Worm (Caenorhabditis elegans): ENCODE results near the gene ZC190.5.

ZC190.5 gene

ce11 chrV:8652177-8652576 lies 21.2 kb downstream of the ZC190.5 start:
- TF ChIP-seq W03F9.2 (tag; optimal IDR thresholded peaks at IDR 0.05), result no peak
- no peak for TF ChIP-seq dao-5 (tag; optimal IDR thresholded peaks at IDR 0.05)
- no peak for TF ChIP-seq him-1 (tag; optimal IDR thresholded peaks at IDR 0.05)

- TF ChIP-seq him-1 (tag; optimal IDR thresholded peaks at IDR 0.05), result no peak
- peak; percentile 36 for TF ChIP-seq W03F9.2 (tag; optimal IDR thresholded peaks at IDR 0.05)
Measured at ce11 chrV:8651007-8651711, 22.2 kb downstream of the ZC190.5 start.

ce11 chrV:8650365-8650764 lies 23.0 kb downstream of the ZC190.5 start:
- TF ChIP-seq W03F9.2 (tag; optimal IDR thresholded peaks at IDR 0.05), result no peak
- no peak for TF ChIP-seq him-1 (tag; optimal IDR thresholded peaks at IDR 0.05)
- TF ChIP-seq dao-5 (tag; optimal IDR thresholded peaks at IDR 0.05), result no peak

ce11 chrV:8648251-8648650 lies 25.1 kb downstream of the ZC190.5 start:
- no peak for TF ChIP-seq W03F9.2 (tag; optimal IDR thresholded peaks at IDR 0.05)
- no peak for TF ChIP-seq him-1 (tag; optimal IDR thresholded peaks at IDR 0.05)

ce11 chrV:8643093-8643492 lies 30.3 kb downstream of the ZC190.5 start, which contains the start of gene asp-13:
TSS of gene asp-13 (minus strand) at chrV:8643193.
- TF ChIP-seq him-1 (tag; optimal IDR thresholded peaks at IDR 0.05) (no peak), W03F9.2 (tag; optimal IDR thresholded peaks at IDR 0.05) (no peak), dao-5 (tag; optimal IDR thresholded peaks at IDR 0.05) (no peak)

ce11 chrV:8641266-8641665 lies 32.1 kb downstream of the ZC190.5 start, which contains the start of gene F28A12.3:
TSS of gene F28A12.3 (minus strand) at chrV:8641366.
- TF ChIP-seq W03F9.2 (tag; optimal IDR thresholded peaks at IDR 0.05) (no peak), dao-5 (tag; optimal IDR thresholded peaks at IDR 0.05) (no peak), him-1 (tag; optimal IDR thresholded peaks at IDR 0.05) (no peak)

- TF ChIP-seq him-1 (tag; optimal IDR thresholded peaks at IDR 0.05) (no peak), dao-5 (tag; optimal IDR thresholded peaks at IDR 0.05) (no peak), W03F9.2 (tag; optimal IDR thresholded peaks at IDR 0.05) (no peak)
Measured at ce11 chrV:8637666-8638271, 35.6 kb downstream of the ZC190.5 start, which contains the start of the genes F28A12.10 and acd-4. TSS of gene F28A12.10 (minus strand) at chrV:8637766. TSS of gene acd-4 (plus strand) at chrV:8638221.

ce11 chrV:8636907-8637306 lies 36.5 kb downstream of the ZC190.5 start, which contains the start of gene grl-12:
TSS of gene grl-12 (minus strand) at chrV:8637007.
- TF ChIP-seq him-1 (tag; optimal IDR thresholded peaks at IDR 0.05), result no peak
- no peak for TF ChIP-seq dao-5 (tag; optimal IDR thresholded peaks at IDR 0.05)
- TF ChIP-seq W03F9.2 (tag; optimal IDR thresholded peaks at IDR 0.05), result no peak

- TF ChIP-seq dao-5 (tag; optimal IDR thresholded peaks at IDR 0.05), result no peak
- TF ChIP-seq W03F9.2 (tag; optimal IDR thresholded peaks at IDR 0.05), result no peak
- no peak for TF ChIP-seq him-1 (tag; optimal IDR thresholded peaks at IDR 0.05)
Measured at ce11 chrV:8635575-8635974, 37.8 kb downstream of the ZC190.5 start, which contains the start of gene oac-29. TSS of gene oac-29 (minus strand) at chrV:8635675.

- TF ChIP-seq W03F9.2 (tag; optimal IDR thresholded peaks at IDR 0.05), result no peak
- no peak for TF ChIP-seq dao-5 (tag; optimal IDR thresholded peaks at IDR 0.05)
- TF ChIP-seq him-1 (tag; optimal IDR thresholded peaks at IDR 0.05), result no peak
Measured at ce11 chrV:8632788-8633187, 40.6 kb downstream of the ZC190.5 start.

ce11 chrV:8631277-8631765 lies 42.1 kb downstream of the ZC190.5 start, which contains the start of gene atg-18:
TSS of gene atg-18 (minus strand) at chrV:8631327.
- TF ChIP-seq him-1 (tag; optimal IDR thresholded peaks at IDR 0.05), result no peak
- TF ChIP-seq dao-5 (tag; optimal IDR thresholded peaks at IDR 0.05), result no peak
- peak; percentile 47 for TF ChIP-seq W03F9.2 (tag; optimal IDR thresholded peaks at IDR 0.05)

ce11 chrV:8629029-8629428 lies 44.4 kb downstream of the ZC190.5 start, which contains the start of gene F41E6.12:
TSS of gene F41E6.12 (minus strand) at chrV:8629129.
- TF ChIP-seq W03F9.2 (tag; optimal IDR thresholded peaks at IDR 0.05) (no peak), him-1 (tag; optimal IDR thresholded peaks at IDR 0.05) (no peak), dao-5 (tag; optimal IDR thresholded peaks at IDR 0.05) (no peak)

- TF ChIP-seq W03F9.2 (tag; optimal IDR thresholded peaks at IDR 0.05) (no peak), dao-5 (tag; optimal IDR thresholded peaks at IDR 0.05) (no peak), him-1 (tag; optimal IDR thresholded peaks at IDR 0.05) (no peak)
Measured at ce11 chrV:8627580-8627979, 45.8 kb downstream of the ZC190.5 start.

- TF ChIP-seq dao-5 (tag; optimal IDR thresholded peaks at IDR 0.05) (no peak), him-1 (tag; optimal IDR thresholded peaks at IDR 0.05) (no peak), W03F9.2 (tag; optimal IDR thresholded peaks at IDR 0.05) (no peak)
Measured at ce11 chrV:8626406-8626805, 47.0 kb downstream of the ZC190.5 start.

Data from whole organism, L4/young adult.